Fruit fly (Drosophila melanogaster) whole organism, pupa: Measurements from ENCODE around the gene GV1.

Source experiments
- CG10348 ChIP-seq: fragments of 200-800 bp; sonication (Bioruptor generic); IDR thresholded peaks from 2 replicates; pipeline ENCODE4 v1.3.6; 2022; ENCODE audit warnings: missing biosample characterization, missing genetic modification characterization
- CG12605 ChIP-seq: fragments of 200-800 bp; sonication (Bioruptor generic); IDR thresholded peaks from 2 replicates; pipeline ENCODE4 v1.3.6; 2022; ENCODE audit warnings: missing biosample characterization, missing genetic modification characterization
- CG13204 ChIP-seq: fragments of 200-800 bp; sonication (Bioruptor generic); optimal IDR thresholded peaks from 2 replicates; lab custom pipeline; 2018; ENCODE audit warnings: missing biosample characterization, mild to moderate bottlenecking, missing genetic modification characterization, moderate library complexity
- CG14655 ChIP-seq: fragments of 200-800 bp; sonication (Bioruptor generic); optimal IDR thresholded peaks from 3 replicates; lab custom pipeline; 2017; ENCODE audit warnings: mild to moderate bottlenecking, missing biosample characterization, missing genetic modification reagents, missing genetic modification characterization
- CG15710 ChIP-seq: fragments of 200-800 bp; sonication (Bioruptor generic); optimal IDR thresholded peaks from 2 replicates; lab custom pipeline; 2018; ENCODE audit warnings: missing biosample characterization, mild to moderate bottlenecking, missing genetic modification characterization, moderate library complexity
- CG17806 ChIP-seq: fragments of 200-800 bp; sonication (Bioruptor generic); optimal IDR thresholded peaks from 2 replicates; lab custom pipeline; 2018; ENCODE audit warnings: missing biosample characterization, mild to moderate bottlenecking, missing genetic modification characterization, moderate library complexity
- CG32121 ChIP-seq: fragments of 200-800 bp; sonication (Bioruptor generic); IDR thresholded peaks from 2 replicates; pipeline ENCODE4 v1.3.6; 2022; ENCODE audit warnings: missing biosample characterization, missing genetic modification characterization
- CG34367 ChIP-seq: fragments of 200-800 bp; sonication (Bioruptor generic); optimal IDR thresholded peaks from 2 replicates; lab custom pipeline; 2018; ENCODE audit warnings: missing biosample characterization, mild to moderate bottlenecking, missing genetic modification characterization
- CG4496 ChIP-seq: fragments of 200-800 bp; sonication (Bioruptor generic); IDR thresholded peaks from 3 replicates; pipeline ENCODE4 v1.3.6; 2022; ENCODE audit warnings: missing biosample characterization, missing genetic modification characterization
- CG8159 ChIP-seq: fragments of 200-800 bp; sonication (Bioruptor generic); optimal IDR thresholded peaks from 3 replicates; lab custom pipeline; 2018; ENCODE audit warnings: missing biosample characterization, mild to moderate bottlenecking, missing genetic modification characterization, moderate library complexity
- CG8301 ChIP-seq: fragments of 200-800 bp; sonication (Bioruptor generic); optimal IDR thresholded peaks from 2 replicates; lab custom pipeline; 2018; ENCODE audit warnings: missing biosample characterization, mild to moderate bottlenecking, missing genetic modification characterization
- CG9948 ChIP-seq: fragments of 200-800 bp; sonication (Bioruptor generic); optimal IDR thresholded peaks from 2 replicates; lab custom pipeline; 2018; ENCODE audit warnings: missing biosample characterization, mild to moderate bottlenecking, missing genetic modification characterization, moderate library complexity
- D1 ChIP-seq: fragments of 200-800 bp; sonication (Bioruptor generic); optimal IDR thresholded peaks from 2 replicates; lab custom pipeline; 2018; ENCODE audit warnings: missing biosample characterization, mild to moderate bottlenecking, missing genetic modification characterization, moderate library complexity
- EcR ChIP-seq: fragments of 200-800 bp; sonication (Bioruptor generic); optimal IDR thresholded peaks from 3 replicates; lab custom pipeline; 2019; ENCODE audit warnings: missing biosample characterization, missing genetic modification characterization, mild to moderate bottlenecking, moderate library complexity, missing genetic modification reagents
- Ets98B ChIP-seq: fragments of 200-800 bp; sonication (Bioruptor generic); IDR thresholded peaks from 2 replicates; pipeline ENCODE4 v1.3.6; 2022; ENCODE audit warnings: missing biosample characterization, missing genetic modification characterization
- Pif1A ChIP-seq: fragments of 200-800 bp; sonication (Bioruptor generic); optimal IDR thresholded peaks from 3 replicates; lab custom pipeline; 2016; ENCODE audit warnings: missing biosample characterization, missing genetic modification characterization
- Pif1B ChIP-seq: fragments of 200-800 bp; sonication (Bioruptor generic); optimal IDR thresholded peaks from 3 replicates; lab custom pipeline; 2016; ENCODE audit warnings: missing biosample characterization, missing genetic modification characterization
- Snoo ChIP-seq: fragments of 200-800 bp; sonication (Bioruptor generic); optimal IDR thresholded peaks from 3 replicates; lab custom pipeline; 2017; ENCODE audit warnings: missing biosample characterization, mild to moderate bottlenecking, missing genetic modification characterization, inconsistent platforms
- fd96Ca ChIP-seq: fragments of 200-800 bp; sonication (Bioruptor generic); IDR thresholded peaks from 3 replicates; pipeline ENCODE4 v1.3.6; 2022; ENCODE audit warnings: missing biosample characterization, missing genetic modification characterization
- gl ChIP-seq: fragments of 200-800 bp; sonication (Bioruptor generic); optimal IDR thresholded peaks from 2 replicates; lab custom pipeline; 2018; ENCODE audit warnings: missing biosample characterization, mild to moderate bottlenecking, missing genetic modification characterization
- rn ChIP-seq: fragments of 200-800 bp; sonication (Bioruptor generic); IDR thresholded peaks from 2 replicates; pipeline ENCODE4 v1.3.6; 2022; ENCODE audit warnings: missing biosample characterization, missing genetic modification characterization

The GV1 gene

DNA sequence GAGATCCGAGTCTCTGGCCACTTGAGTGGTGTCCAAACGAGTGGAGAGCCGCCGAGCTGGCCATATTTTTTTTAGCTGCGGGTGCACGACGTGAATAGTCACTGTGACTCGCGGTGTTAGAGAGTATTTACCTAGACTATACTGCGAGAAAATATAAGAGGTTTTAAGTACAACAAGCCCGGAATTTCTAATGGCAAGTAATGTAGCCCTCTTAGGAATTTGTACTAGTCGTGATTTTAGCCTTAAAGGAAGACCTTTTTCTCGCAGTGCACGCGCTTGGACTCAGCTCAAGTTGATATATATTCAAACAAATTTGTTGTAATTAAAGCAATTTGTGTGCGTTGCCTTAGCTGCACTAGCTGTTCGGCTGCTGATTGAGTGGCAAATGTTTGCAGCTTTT lies 34.2 kb downstream of the GV1 start:
- peak; percentile 57 for TF ChIP-seq CG8301 (tag; lab: Kevin White, UChicago)
- TF ChIP-seq D1 (tag; lab: Kevin White, UChicago) = no peak
- TF ChIP-seq CG17806 = no peak
- peak; percentile 59; the same call in 1 of the 2 replicates for TF ChIP-seq rn (GFP tag; lab: Robert Waterston, UW)
- peak; percentile 86 for TF ChIP-seq fd96Ca (GFP tag; lab: Robert Waterston, UW)
- no peak for TF ChIP-seq Snoo
- TF ChIP-seq CG32121 (GFP tag; lab: Robert Waterston, UW) = peak; percentile 89
- TF ChIP-seq CG14655 (GFP tag; lab: Kevin White, UChicago) = peak; percentile 47
- peak; percentile 88 for TF ChIP-seq Ets98B (GFP tag; lab: Robert Waterston, UW)
- TF ChIP-seq EcR (GFP tag; lab: Kevin White, UChicago) = no peak
- TF ChIP-seq CG34367 = no peak
- TF ChIP-seq CG4496 (GFP tag; lab: Robert Waterston, UW) = peak; percentile 86
- TF ChIP-seq CG10348 (GFP tag; lab: Robert Waterston, UW) = 0 out of 2 replicates have a peak, but pooled peaks have one; percentile 36
- TF ChIP-seq CG8159 (tag; lab: Kevin White, UChicago) = no peak
- TF ChIP-seq CG12605 (GFP tag; lab: Robert Waterston, UW) = peak; percentile 32; the same call in 1 of the 2 replicates

- no peak for TF ChIP-seq CG10348 (GFP tag; lab: Robert Waterston, UW)
- TF ChIP-seq CG34367 = no peak
- no peak for TF ChIP-seq fd96Ca (GFP tag; lab: Robert Waterston, UW)
- TF ChIP-seq rn (GFP tag; lab: Robert Waterston, UW) = no peak
- no peak for TF ChIP-seq Pif1A (GFP tag; lab: Kevin White, UChicago)
- TF ChIP-seq CG9948 (tag; lab: Kevin White, UChicago) = no peak
- TF ChIP-seq CG13204 (GFP tag; lab: Kevin White, UChicago) = no peak
- TF ChIP-seq CG12605 (GFP tag; lab: Robert Waterston, UW) = no peak
- no peak for TF ChIP-seq CG8301 (tag; lab: Kevin White, UChicago)
- no peak for TF ChIP-seq D1 (tag; lab: Kevin White, UChicago)
- no peak for TF ChIP-seq CG14655 (GFP tag; lab: Kevin White, UChicago)
- no peak for TF ChIP-seq CG4496 (GFP tag; lab: Robert Waterston, UW)
- TF ChIP-seq CG32121 (GFP tag; lab: Robert Waterston, UW) = no peak
- TF ChIP-seq CG15710 (tag; lab: Kevin White, UChicago) = no peak
- no peak for TF ChIP-seq Pif1B (GFP tag; lab: Kevin White, UChicago)
- TF ChIP-seq EcR (GFP tag; lab: Kevin White, UChicago) = no peak
- no peak for TF ChIP-seq Ets98B (GFP tag; lab: Robert Waterston, UW)
- no peak for TF ChIP-seq CG17806
- TF ChIP-seq CG8159 (tag; lab: Kevin White, UChicago) = no peak
- no peak for TF ChIP-seq gl (tag; lab: Kevin White, UChicago)
Measured at dm6 chr3L:1850498-1850897, 40.1 kb downstream of the GV1 start.

DNA sequence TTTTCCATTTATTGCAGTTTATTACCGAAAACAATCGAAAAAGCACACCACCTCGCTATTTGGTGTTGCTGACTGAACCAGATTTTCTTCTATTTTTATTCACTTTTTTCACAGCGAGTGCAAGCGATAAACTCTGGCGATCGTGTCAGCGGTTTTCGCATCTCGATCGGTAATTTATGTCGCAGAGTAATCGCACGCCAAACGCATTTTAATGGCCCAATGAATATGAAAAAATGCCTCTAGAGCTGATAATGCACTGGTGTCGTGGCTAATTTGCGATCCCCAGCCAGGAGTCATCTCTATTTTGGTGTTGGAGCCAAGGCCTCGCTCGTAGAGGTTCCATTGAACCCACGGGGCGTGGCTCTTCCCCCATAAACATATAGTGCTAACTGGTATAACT lies 42.9 kb downstream of the GV1 start:
- TF ChIP-seq EcR (GFP tag; lab: Kevin White, UChicago) = peak; percentile 25
- TF ChIP-seq D1 (tag; lab: Kevin White, UChicago) = no peak

dm6 chr3L:1855491-1855890 lies 45.1 kb downstream of the GV1 start, which contains the start of gene CNMa:
CNMa (minus strand) TSS chr3L:1855591.
- TF ChIP-seq CG34367 = no peak
- no peak for TF ChIP-seq CG17806
- TF ChIP-seq Ets98B (GFP tag; lab: Robert Waterston, UW) = no peak
- no peak for TF ChIP-seq CG10348 (GFP tag; lab: Robert Waterston, UW)
- TF ChIP-seq CG4496 (GFP tag; lab: Robert Waterston, UW) = no peak
- no peak for TF ChIP-seq EcR (GFP tag; lab: Kevin White, UChicago)
- no peak for TF ChIP-seq CG32121 (GFP tag; lab: Robert Waterston, UW)
- TF ChIP-seq CG15710 (tag; lab: Kevin White, UChicago) = no peak
- no peak for TF ChIP-seq fd96Ca (GFP tag; lab: Robert Waterston, UW)
- no peak for TF ChIP-seq CG13204 (GFP tag; lab: Kevin White, UChicago)
- no peak for TF ChIP-seq CG12605 (GFP tag; lab: Robert Waterston, UW)
- TF ChIP-seq CG8301 (tag; lab: Kevin White, UChicago) = no peak
- no peak for TF ChIP-seq CG9948 (tag; lab: Kevin White, UChicago)
- TF ChIP-seq rn (GFP tag; lab: Robert Waterston, UW) = no peak
- TF ChIP-seq CG8159 (tag; lab: Kevin White, UChicago) = no peak
- no peak for TF ChIP-seq gl (tag; lab: Kevin White, UChicago)
- TF ChIP-seq, all 21 proteins: peak for 0

DNA sequence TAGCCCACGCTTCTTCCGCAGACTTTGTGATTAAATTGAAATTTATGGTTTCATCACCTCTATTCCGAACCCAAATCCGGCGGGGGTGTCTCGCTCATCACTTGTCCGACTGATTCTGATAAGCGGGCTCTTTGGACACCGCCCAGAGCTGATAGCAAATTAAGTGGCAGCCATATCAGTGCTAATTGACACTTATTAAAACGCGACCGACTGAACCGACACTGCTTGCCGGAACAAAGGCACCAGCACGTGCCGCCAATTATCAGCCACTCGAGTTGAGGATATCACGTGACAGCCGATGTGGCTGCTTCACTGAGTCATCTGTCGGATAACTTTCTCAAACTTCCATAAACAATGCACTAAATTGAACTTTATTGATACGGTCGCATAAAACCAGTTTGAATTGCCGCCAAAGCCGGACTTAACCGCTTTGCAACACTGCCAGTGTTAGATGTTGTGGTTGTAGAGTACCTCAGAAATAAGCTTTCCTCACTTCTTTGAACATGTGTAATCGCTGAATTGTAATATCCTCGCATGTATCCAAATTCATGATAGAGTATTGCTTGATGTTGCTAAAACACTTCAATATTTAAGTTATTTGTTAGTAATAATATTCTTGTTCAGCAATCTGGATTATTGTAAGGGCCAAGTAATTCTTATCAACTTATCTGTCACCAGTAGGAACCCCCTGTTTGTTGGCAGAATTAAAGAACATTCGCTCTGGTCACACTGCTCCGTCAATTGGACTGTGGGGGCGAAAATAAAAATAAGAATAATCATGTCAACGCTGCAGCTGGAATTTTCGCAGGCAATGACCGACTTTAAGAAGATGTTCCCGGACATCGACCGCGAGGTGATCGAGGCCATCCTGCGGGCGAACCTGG lies 46.3 kb downstream of the GV1 start, which contains the start of gene CG12024:
TSS of gene CG12024 (plus strand) at position 699 of the 884 bp plus-strand sequence.
- TF ChIP-seq CG17806 (peak; percentile 29), CG13204 (GFP tag; lab: Kevin White, UChicago) (no peak), fd96Ca (GFP tag; lab: Robert Waterston, UW) (no peak), CG15710 (tag; lab: Kevin White, UChicago) (peak; percentile 61), CG34367 (peak; percentile 22), CG4496 (GFP tag; lab: Robert Waterston, UW) (no peak), CG9948 (tag; lab: Kevin White, UChicago) (peak; percentile 37), CG8159 (tag; lab: Kevin White, UChicago) (peak; percentile 62), D1 (tag; lab: Kevin White, UChicago) (no peak), Snoo (peak; percentile 50), Pif1B (GFP tag; lab: Kevin White, UChicago) (no peak), CG10348 (GFP tag; lab: Robert Waterston, UW) (no peak), Ets98B (GFP tag; lab: Robert Waterston, UW) (peak; percentile 47; the same call in 1 of the 2 replicates), CG8301 (tag; lab: Kevin White, UChicago) (peak; percentile 36), rn (GFP tag; lab: Robert Waterston, UW) (no peak), CG32121 (GFP tag; lab: Robert Waterston, UW) (peak; percentile 20; the same call in 1 of the 2 replicates), CG12605 (GFP tag; lab: Robert Waterston, UW) (no peak), Pif1A (GFP tag; lab: Kevin White, UChicago) (peak; percentile 35)
